Worm (Caenorhabditis elegans) whole organism, mixed stage, embryonic: ENCODE measurements around the gene ptr-5.
A peak's percentile ranks its signal among the peaks of the same experiment; 100 is the strongest.

Experiments used
- cnd-1 ChIP-seq: fragments of 200-800 bp; sonication (Bioruptor generic); optimal IDR thresholded peaks from 2 replicates; lab custom pipeline; 2018; ENCODE audit warnings: mild to moderate bottlenecking, missing genetic modification characterization, missing compliant biosample characterization
- nhr-237 ChIP-seq: fragments of 150-350 bp; optimal IDR thresholded peaks from 2 replicates; lab custom pipeline; 2014; ENCODE audit warnings: missing biosample characterization, missing genetic modification characterization
- nhr-28 ChIP-seq: fragments of 150-350 bp; optimal IDR thresholded peaks from 2 replicates; lab custom pipeline; 2014; ENCODE audit warnings: missing biosample characterization, missing genetic modification characterization
- unc-62 ChIP-seq: fragments of 150-350 bp; optimal IDR thresholded peaks from 2 replicates; lab custom pipeline; 2014; ENCODE audit warnings: missing biosample characterization, missing genetic modification reagents, missing genetic modification characterization

DNA sequence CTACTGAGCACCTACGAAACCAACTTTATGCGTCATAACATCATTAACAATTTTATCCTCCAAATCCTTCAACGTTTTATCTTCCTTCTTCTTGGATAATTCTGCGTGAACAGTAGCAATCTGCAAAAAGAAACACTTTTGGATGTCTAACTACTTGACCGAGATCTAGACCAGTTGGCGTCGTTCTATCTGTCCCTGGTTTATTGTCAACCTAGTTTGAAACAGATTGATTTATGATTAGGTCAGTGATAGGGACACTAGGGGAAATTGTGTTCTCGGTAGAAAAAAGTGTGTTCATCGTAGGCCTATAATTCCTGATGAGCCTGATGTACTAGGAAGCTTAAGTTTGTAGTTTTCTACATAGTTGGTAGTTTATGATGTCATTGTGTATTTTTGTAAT lies 55.6 kb downstream of the ptr-5 start:
- TF ChIP-seq cnd-1 (tag; lab: Kevin White, UChicago) (no peak), unc-62 (GFP tag; lab: Kevin White, UChicago) (peak; percentile 64), nhr-237 (tag; lab: Kevin White, UChicago) (no peak), nhr-28 (tag; lab: Kevin White, UChicago) (no peak)
